Worm (Caenorhabditis elegans) whole organism, young adult: ENCODE data around the gene helq-1.

Experiments
- B0336.3 ChIP-seq: fragments of 200-800 bp; sonication (Bioruptor generic); IDR thresholded peaks from 2 replicates; pipeline ENCODE4 v1.3.6; 2022; ENCODE audit warnings: missing genetic modification characterization, missing compliant biosample characterization
- C06A6.2 ChIP-seq: fragments of 200-800 bp; sonication (Bioruptor generic); conservative IDR thresholded peaks from 2 replicates; pipeline ENCODE4 v1.3.6; 2022; ENCODE audit warnings: missing genetic modification characterization, missing compliant biosample characterization
- C17E4.6 ChIP-seq: fragments of 200-800 bp; sonication (Bioruptor generic); IDR thresholded peaks from 2 replicates; pipeline ENCODE4 v1.3.6; 2022; ENCODE audit warnings: missing genetic modification reagents, missing genetic modification characterization, missing compliant biosample characterization
- F10E7.11 ChIP-seq: sonication (generic microtip); optimal IDR thresholded peaks from 2 replicates; lab custom pipeline; 2017; ENCODE audit warnings: mild to moderate bottlenecking, missing genetic modification characterization, moderate library complexity, missing compliant biosample characterization
- F22D6.2 ChIP-seq: sonication (generic microtip); optimal IDR thresholded peaks from 2 replicates; lab custom pipeline; 2016; ENCODE audit warnings: mild to moderate bottlenecking, missing genetic modification characterization, missing compliant biosample characterization
- F49E8.2 ChIP-seq: sonication (generic microtip); optimal IDR thresholded peaks from 3 replicates; lab custom pipeline; 2017; ENCODE audit warnings: missing genetic modification characterization, mild to moderate bottlenecking, missing compliant biosample characterization, antibody characterized with exemption, moderate library complexity; ENCODE audit not compliant: insufficient read depth
- F52B5.7 ChIP-seq: sonication (generic microtip); optimal IDR thresholded peaks from 2 replicates; lab custom pipeline; 2016; ENCODE audit warnings: mild to moderate bottlenecking, missing genetic modification characterization, missing compliant biosample characterization
- F55B11.4 ChIP-seq: sonication (generic microtip); optimal IDR thresholded peaks from 2 replicates; lab custom pipeline; 2016; ENCODE audit warnings: missing compliant biosample characterization, missing genetic modification characterization, borderline replicate concordance; ENCODE audit not compliant: insufficient read depth
- K11D2.4 ChIP-seq: fragments of 200-800 bp; sonication (Bioruptor generic); IDR thresholded peaks from 2 replicates; pipeline ENCODE4 v1.3.6; 2022; ENCODE audit warnings: missing genetic modification reagents, missing genetic modification characterization, missing compliant biosample characterization
- K12H6.12 ChIP-seq: fragments of 200-800 bp; sonication (Bioruptor generic); optimal IDR thresholded peaks from 2 replicates; lab custom pipeline; 2018; ENCODE audit warnings: mild to moderate bottlenecking, missing genetic modification characterization, missing compliant biosample characterization
- Y67H2A.10 ChIP-seq: fragments of 200-800 bp; sonication (Bioruptor generic); conservative IDR thresholded peaks from 2 replicates; pipeline ENCODE4 v1.3.6; 2022; ENCODE audit warnings: missing genetic modification reagents, missing genetic modification characterization, missing compliant biosample characterization
- Y95B8A.8 ChIP-seq: fragments of 200-800 bp; sonication (Bioruptor generic); IDR thresholded peaks from 2 replicates; pipeline ENCODE4 v1.3.6; 2022; ENCODE audit warnings: missing genetic modification reagents, missing genetic modification characterization, missing compliant biosample characterization
- athp-1 ChIP-seq: sonication (generic microtip); optimal IDR thresholded peaks from 2 replicates; lab custom pipeline; 2017; ENCODE audit warnings: mild to moderate bottlenecking, missing genetic modification characterization, missing compliant biosample characterization
- attf-5 ChIP-seq: fragments of 200-800 bp; sonication (Bioruptor generic); optimal IDR thresholded peaks from 2 replicates; lab custom pipeline; 2018; ENCODE audit warnings: mild to moderate bottlenecking, missing genetic modification characterization, missing compliant biosample characterization
- ccch-3 ChIP-seq: fragments of 200-800 bp; sonication (Bioruptor generic); optimal IDR thresholded peaks from 2 replicates; lab custom pipeline; 2018; ENCODE audit warnings: mild to moderate bottlenecking, missing genetic modification characterization, missing compliant biosample characterization
- ceh-27 ChIP-seq: fragments of 200-800 bp; sonication (Bioruptor generic); optimal IDR thresholded peaks from 2 replicates; lab custom pipeline; 2018; ENCODE audit warnings: mild to moderate bottlenecking, missing genetic modification characterization, moderate library complexity, missing compliant biosample characterization
- ceh-58 ChIP-seq: fragments of 200-800 bp; sonication (Bioruptor generic); IDR thresholded peaks from 2 replicates; pipeline ENCODE4 v1.3.6; 2022; ENCODE audit warnings: missing genetic modification characterization, missing compliant biosample characterization
- ceh-91 ChIP-seq: fragments of 200-800 bp; sonication (Bioruptor generic); IDR thresholded peaks from 2 replicates; pipeline ENCODE4 v1.3.6; 2022; ENCODE audit warnings: missing genetic modification reagents, missing genetic modification characterization, missing compliant biosample characterization
- chd-7 ChIP-seq: sonication (generic microtip); optimal IDR thresholded peaks from 2 replicates; lab custom pipeline; 2016; ENCODE audit warnings: mild to moderate bottlenecking, missing genetic modification characterization, moderate library complexity, missing compliant biosample characterization
- dox-1 ChIP-seq: fragments of 200-800 bp; sonication (Bioruptor generic); IDR thresholded peaks from 2 replicates; pipeline ENCODE4 v1.3.6; 2022; ENCODE audit warnings: missing genetic modification reagents, missing genetic modification characterization, missing compliant biosample characterization
- efl-1 ChIP-seq: fragments of 150-350 bp; optimal IDR thresholded peaks from 2 replicates; lab custom pipeline; 2014; ENCODE audit warnings: missing biosample characterization, missing genetic modification reagents, missing genetic modification characterization
- ekl-4 ChIP-seq: fragments of 200-800 bp; sonication (Bioruptor generic); IDR thresholded peaks from 2 replicates; pipeline ENCODE4 v1.3.6; 2022; ENCODE audit warnings: missing genetic modification reagents, missing genetic modification characterization, missing compliant biosample characterization
- fkh-3 ChIP-seq: sonication (generic microtip); optimal IDR thresholded peaks from 2 replicates; lab custom pipeline; 2016; ENCODE audit warnings: mild to moderate bottlenecking, missing genetic modification characterization, missing compliant biosample characterization
- him-1 ChIP-seq: sonication (generic microtip); optimal IDR thresholded peaks from 2 replicates; lab custom pipeline; 2016; ENCODE audit warnings: missing genotype, missing genetic modification reagents, missing genetic modification characterization, missing compliant biosample characterization
- hmg-1.2 ChIP-seq: fragments of 200-800 bp; sonication (Bioruptor generic); IDR thresholded peaks from 2 replicates; pipeline ENCODE4 v1.3.6; 2022; ENCODE audit warnings: missing genetic modification reagents, missing genetic modification characterization, missing compliant biosample characterization
- hmg-20 ChIP-seq: fragments of 200-800 bp; sonication (Bioruptor generic); IDR thresholded peaks from 2 replicates; pipeline ENCODE4 v1.3.6; 2022; ENCODE audit warnings: missing genetic modification reagents, missing genetic modification characterization, missing compliant biosample characterization
- hrde-1 ChIP-seq: sonication (generic microtip); optimal IDR thresholded peaks from 2 replicates; lab custom pipeline; 2016; ENCODE audit warnings: missing genetic modification characterization, mild to moderate bottlenecking, missing compliant biosample characterization, moderate library complexity, missing genotype, missing genetic modification reagents, borderline replicate concordance
- hsf-1 ChIP-seq: fragments of 200-800 bp; sonication (Bioruptor generic); IDR thresholded peaks from 2 replicates; pipeline ENCODE4 v1.3.6; 2022; ENCODE audit warnings: missing genetic modification reagents, missing genetic modification characterization, missing compliant biosample characterization
- lin-26 ChIP-seq: fragments of 200-800 bp; sonication (Bioruptor generic); IDR thresholded peaks from 2 replicates; pipeline ENCODE4 v1.3.6; 2022; ENCODE audit warnings: missing genetic modification reagents, missing genetic modification characterization, missing compliant biosample characterization
- lin-54 ChIP-seq: fragments of 200-800 bp; sonication (Bioruptor generic); optimal IDR thresholded peaks from 2 replicates; lab custom pipeline; 2018; ENCODE audit warnings: mild to moderate bottlenecking, missing genetic modification characterization, missing compliant biosample characterization
- lir-1 ChIP-seq: fragments of 200-800 bp; sonication (Bioruptor generic); conservative IDR thresholded peaks from 2 replicates; pipeline ENCODE4 v1.3.6; 2022; ENCODE audit warnings: missing genetic modification reagents, missing genetic modification characterization, missing compliant biosample characterization
- lsl-1 ChIP-seq: fragments of 200-800 bp; sonication (Bioruptor generic); optimal IDR thresholded peaks from 2 replicates; lab custom pipeline; 2018; ENCODE audit warnings: mild to moderate bottlenecking, missing genetic modification characterization, moderate library complexity, missing compliant biosample characterization
- mcd-1 ChIP-seq: fragments of 200-800 bp; sonication (Bioruptor generic); IDR thresholded peaks from 2 replicates; pipeline ENCODE4 v1.3.6; 2022; ENCODE audit warnings: missing genetic modification reagents, missing genetic modification characterization, missing compliant biosample characterization
- mxl-1 ChIP-seq: sonication (generic microtip); optimal IDR thresholded peaks from 2 replicates; lab custom pipeline; 2016; ENCODE audit warnings: missing genetic modification characterization, missing compliant biosample characterization
- nfyb-1 ChIP-seq: fragments of 200-800 bp; sonication (Bioruptor generic); IDR thresholded peaks from 2 replicates; pipeline ENCODE4 v1.3.6; 2022; ENCODE audit warnings: missing genetic modification reagents, missing genetic modification characterization, missing compliant biosample characterization
- nhr-80 ChIP-seq: sonication (generic microtip); optimal IDR thresholded peaks from 2 replicates; lab custom pipeline; 2016; ENCODE audit warnings: missing genetic modification characterization, missing compliant biosample characterization
- rcor-1 ChIP-seq: fragments of 200-800 bp; sonication (Bioruptor generic); IDR thresholded peaks from 2 replicates; pipeline ENCODE4 v1.3.6; 2022; ENCODE audit warnings: missing genetic modification reagents, missing genetic modification characterization, missing compliant biosample characterization
- repo-1 ChIP-seq: sonication (generic microtip); optimal IDR thresholded peaks from 2 replicates; lab custom pipeline; 2017; ENCODE audit warnings: mild to moderate bottlenecking, missing genetic modification characterization, missing compliant biosample characterization
- sdz-38 ChIP-seq: sonication (generic microtip); optimal IDR thresholded peaks from 2 replicates; lab custom pipeline; 2016; ENCODE audit warnings: missing genotype, missing genetic modification characterization, missing compliant biosample characterization
- snpc-4 ChIP-seq, 5 experiments: fragments of 150-350 bp in 1 of 5; sonication (generic microtip) in 4 of 5; optimal IDR thresholded peaks; 2 replicates each; lab custom pipeline; 2014 to 2018; ENCODE audit warnings: missing genetic modification characterization in 5 of 5, missing biosample characterization in 3 of 5, antibody characterized with exemption in 2 of 5, mild to moderate bottlenecking in 2 of 5, missing compliant biosample characterization in 2 of 5, missing genotype in 2 of 5, moderate library complexity in 2 of 5, missing genetic modification reagents in 1 of 5
- somi-1 ChIP-seq: fragments of 200-800 bp; sonication (Bioruptor generic); optimal IDR thresholded peaks from 2 replicates; lab custom pipeline; 2018; ENCODE audit warnings: mild to moderate bottlenecking, missing genetic modification characterization, missing compliant biosample characterization
- tbp1 ChIP-seq: fragments of 200-800 bp; sonication (Bioruptor generic); optimal IDR thresholded peaks from 2 replicates; lab custom pipeline; 2018; ENCODE audit warnings: mild to moderate bottlenecking, missing genetic modification characterization, missing compliant biosample characterization
- tlf-1 ChIP-seq: fragments of 200-800 bp; sonication (Bioruptor generic); optimal IDR thresholded peaks from 2 replicates; lab custom pipeline; 2018; ENCODE audit warnings: mild to moderate bottlenecking, missing genetic modification characterization, missing compliant biosample characterization
- zfh-2 ChIP-seq: fragments of 200-800 bp; sonication (Bioruptor generic); conservative IDR thresholded peaks from 2 replicates; pipeline ENCODE4 v1.3.6; 2022; ENCODE audit warnings: missing genetic modification reagents, missing genetic modification characterization, missing compliant biosample characterization
- ztf-18 ChIP-seq: sonication (generic microtip); optimal IDR thresholded peaks from 2 replicates; lab custom pipeline; 2016; ENCODE audit warnings: missing genotype, mild to moderate bottlenecking, missing genetic modification characterization, missing compliant biosample characterization
- ztf-22 ChIP-seq: fragments of 200-800 bp; sonication (Bioruptor generic); optimal IDR thresholded peaks from 2 replicates; lab custom pipeline; 2018; ENCODE audit warnings: mild to moderate bottlenecking, missing genetic modification characterization, moderate library complexity, missing compliant biosample characterization
- ztf-6 ChIP-seq: fragments of 200-800 bp; sonication (Bioruptor generic); IDR thresholded peaks from 2 replicates; pipeline ENCODE4 v1.3.6; 2022; ENCODE audit warnings: missing genetic modification reagents, missing genetic modification characterization, missing compliant biosample characterization

helq-1 gene

DNA sequence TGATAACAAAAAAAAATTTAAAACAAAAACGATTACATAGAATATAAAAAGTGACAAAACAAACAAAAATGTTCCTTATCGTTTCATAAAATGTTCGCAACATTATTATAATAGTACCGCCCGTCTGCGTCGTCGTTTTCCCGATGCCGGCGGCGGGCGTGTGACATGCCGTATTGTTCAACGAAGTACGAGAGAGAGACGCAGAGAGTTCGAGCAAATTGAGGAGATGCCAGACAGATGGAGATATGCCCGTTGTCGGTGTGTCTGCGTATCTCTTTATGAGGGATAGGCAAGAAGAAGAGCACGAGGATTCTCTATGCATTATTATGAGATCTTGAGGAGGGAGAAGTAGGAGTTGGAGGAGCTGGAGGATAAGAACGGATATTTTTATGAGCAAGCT, 36.8 kb upstream of the helq-1 start (continued):
- no peak for TF ChIP-seq sdz-38 (tag; lab: Kevin White, UChicago)
- TF ChIP-seq F52B5.7 (tag; lab: Kevin White, UChicago) = no peak
- TF ChIP-seq ekl-4 = peak; percentile 60
- TF ChIP-seq rcor-1 = peak; percentile 78
- TF ChIP-seq efl-1 (GFP tag; lab: Kevin White, UChicago) = no peak
- TF ChIP-seq ceh-58 (GFP tag; lab: Robert Waterston, UW) = no peak
- TF ChIP-seq dox-1 (GFP tag; lab: Robert Waterston, UW) = peak; percentile 86
- 0 out of 2 replicates have a peak, but pooled peaks have one; percentile 12 for TF ChIP-seq Y95B8A.8 (GFP tag; lab: Robert Waterston, UW)
- TF ChIP-seq F22D6.2 (tag; lab: Kevin White, UChicago) = peak; percentile 20
- peak; percentile 25 for TF ChIP-seq repo-1
- TF ChIP-seq somi-1 = peak; percentile 79
- peak; percentile 83 for TF ChIP-seq hmg-1.2
- TF ChIP-seq ccch-3 = no peak
- peak; percentile 53 for TF ChIP-seq lin-54 (GFP tag; lab: Kevin White, UChicago)
- TF ChIP-seq ceh-91 (GFP tag; lab: Robert Waterston, UW) = no peak
- TF ChIP-seq nhr-80 (tag; lab: Kevin White, UChicago) = peak; percentile 99
- TF ChIP-seq K11D2.4 (GFP tag; lab: Robert Waterston, UW) = peak; percentile 77; the same call in 1 of the 2 replicates
- peak; percentile 82 for TF ChIP-seq ztf-22 (GFP tag; lab: Kevin White, UChicago)
- peak; percentile 89 for TF ChIP-seq K12H6.12 (tag; lab: Kevin White, UChicago)
- no peak for TF ChIP-seq fkh-3 (tag; lab: Kevin White, UChicago)
- TF ChIP-seq lir-1 (GFP tag; lab: Robert Waterston, UW) = peak; percentile 37; the same call in 1 of the 2 replicates
- TF ChIP-seq F55B11.4 (tag; lab: Kevin White, UChicago) = no peak
- no peak for TF ChIP-seq hsf-1 (GFP tag; lab: Robert Waterston, UW)
- no peak for TF ChIP-seq F10E7.11
- peak; percentile 67 for TF ChIP-seq tlf-1 (GFP tag; lab: Kevin White, UChicago)
- no peak for TF ChIP-seq Y67H2A.10 (GFP tag; lab: Robert Waterston, UW)
- peak; percentile 69 for TF ChIP-seq tbp1
- TF ChIP-seq hrde-1 = no peak
- TF ChIP-seq ceh-27 (GFP tag; lab: Kevin White, UChicago) = peak; percentile 92
- peak; percentile 39; the same call in 1 of the 2 replicates for TF ChIP-seq C06A6.2 (GFP tag; lab: Robert Waterston, UW)
- TF ChIP-seq ztf-18 (tag; lab: Kevin White, UChicago) = peak; percentile 74
- TF ChIP-seq attf-5 = peak; percentile 97
- TF ChIP-seq ztf-6 (GFP tag; lab: Robert Waterston, UW) = 0 out of 2 replicates have a peak, but pooled peaks have one; percentile 60
- peak; percentile 59; the same call in 1 of the 2 replicates for TF ChIP-seq lin-26 (GFP tag; lab: Robert Waterston, UW)
- no peak for TF ChIP-seq lsl-1 (GFP tag; lab: Kevin White, UChicago)
- TF ChIP-seq B0336.3 (GFP tag; lab: Robert Waterston, UW) = peak; percentile 80
- peak; percentile 70 for TF ChIP-seq mcd-1 (GFP tag; lab: Robert Waterston, UW)
- peak; percentile 97 for TF ChIP-seq zfh-2 (GFP tag; lab: Robert Waterston, UW)
- TF ChIP-seq C17E4.6 (GFP tag; lab: Robert Waterston, UW) = no peak
- TF ChIP-seq nfyb-1 = peak; percentile 74
- no peak for TF ChIP-seq him-1 (tag; lab: Kevin White, UChicago)
- peak; percentile 73 for TF ChIP-seq chd-7
- TF ChIP-seq mxl-1 = no peak
- peak; percentile 52; the same call in 1 of the 2 replicates for TF ChIP-seq hmg-20 (GFP tag; lab: Robert Waterston, UW)
- no peak for TF ChIP-seq snpc-4 (GFP tag; optimal IDR thresholded peaks at IDR 0.05; lab: Kevin White, UChicago)
- TF ChIP-seq snpc-4 (tag; optimal IDR thresholded peaks at IDR 0.05; lab: Kevin White, UChicago) = peak; percentile 56 to 78 (median 67)
- no peak for TF ChIP-seq F49E8.2 (tag; lab: Kevin White, UChicago)
- TF ChIP-seq athp-1 (tag; lab: Kevin White, UChicago) = peak; percentile 44
